Fruit fly (Drosophila melanogaster) whole organism, embryonic: ENCODE measurements around the gene Vps26.

ENCODE experiments used
- CG7745 ChIP-seq: fragments of 200-800 bp; sonication (Bioruptor generic); optimal IDR thresholded peaks from 2 replicates; lab custom pipeline; 2018; ENCODE audit warnings: missing biosample characterization, mild to moderate bottlenecking, missing genetic modification characterization, moderate library complexity
- Doc2 ChIP-seq: fragments of 200-800 bp; sonication (Bioruptor generic); IDR thresholded peaks from 2 replicates; pipeline ENCODE4 v1.3.6; 2022; ENCODE audit warnings: missing biosample characterization, missing genetic modification characterization
- MBD-R2 ChIP-seq: fragments of 200-800 bp; sonication (Bioruptor generic); IDR thresholded peaks from 2 replicates; pipeline ENCODE4 v1.3.6; 2022; ENCODE audit warnings: missing biosample characterization, missing genetic modification characterization
- Six4 ChIP-seq: fragments of 200-800 bp; sonication (Bioruptor generic); optimal IDR thresholded peaks from 2 replicates; lab custom pipeline; 2016; ENCODE audit warnings: missing biosample characterization, missing genetic modification characterization
- croc ChIP-seq: fragments of 200-800 bp; sonication (Bioruptor generic); conservative IDR thresholded peaks from 3 replicates; pipeline ENCODE4 v1.3.6; 2022; ENCODE audit warnings: missing biosample characterization, missing genetic modification characterization
- dimm ChIP-seq: fragments of 200-800 bp; sonication (Bioruptor generic); IDR thresholded peaks from 2 replicates; pipeline ENCODE4 v1.3.6; 2022; ENCODE audit warnings: missing biosample characterization, missing genetic modification characterization

dm6 chrX:1832699-1833098 lies 41.0 kb upstream of the Vps26 start:
- no peak for TF ChIP-seq Doc2 (GFP tag; lab: Robert Waterston, UW)
- no peak for TF ChIP-seq croc (GFP tag; lab: Robert Waterston, UW)
- TF ChIP-seq CG7745 (tag; lab: Kevin White, UChicago), result no peak
- TF ChIP-seq MBD-R2 (GFP tag; lab: Robert Waterston, UW), result no peak
- TF ChIP-seq Six4 (GFP tag; lab: Kevin White, UChicago), result no peak
- TF ChIP-seq dimm (GFP tag; lab: Robert Waterston, UW), result no peak
